Worm (Caenorhabditis elegans) whole organism, L4 larva: ENCODE results near the gene col-8.
A peak's percentile ranks its signal among the peaks of the same experiment; 100 is the strongest.

Experiments
- F37D6.2 ChIP-seq: sonication (generic microtip); optimal IDR thresholded peaks from 2 replicates; lab custom pipeline; 2016; ENCODE audit warnings: mild to moderate bottlenecking, missing genetic modification characterization, missing compliant biosample characterization
- F44E2.7 ChIP-seq: fragments of 200-800 bp; sonication (Bioruptor generic); IDR thresholded peaks from 2 replicates; pipeline ENCODE4 v2.1.2; 2022; ENCODE audit warnings: missing genetic modification characterization, missing compliant biosample characterization
- R02D3.7 ChIP-seq: fragments of 150-350 bp; sonication (generic microtip); optimal IDR thresholded peaks from 3 replicates; lab custom pipeline; 2014; ENCODE audit warnings: missing biosample characterization, missing genetic modification characterization
- Y105C5A.15 ChIP-seq: fragments of 200-800 bp; sonication (Bioruptor generic); IDR thresholded peaks from 2 replicates; pipeline ENCODE4 v1.3.6; 2022; ENCODE audit warnings: missing genetic modification characterization, missing compliant biosample characterization
- Y48G9A.11 ChIP-seq: fragments of 200-800 bp; sonication (Bioruptor generic); IDR thresholded peaks from 2 replicates; pipeline ENCODE4 v1.3.6; 2022; ENCODE audit warnings: missing genetic modification reagents, missing genetic modification characterization, missing compliant biosample characterization
- ZK546.5 ChIP-seq, 2 experiments: sonication (generic microtip); optimal IDR thresholded peaks; 2 replicates each; lab custom pipeline; 2017; ENCODE audit warnings: missing biosample characterization in 2 of 2, missing genetic modification characterization in 2 of 2
- aha-1 ChIP-seq: fragments of 150-350 bp; peaks from one replicate; lab custom pipeline; 2014; ENCODE audit warnings: missing biosample characterization, missing genetic modification characterization
- ama-1 ChIP-seq: fragments of 150-350 bp; optimal IDR thresholded peaks from 2 replicates; lab custom pipeline; 2014; ENCODE audit warnings: inconsistent platforms, mixed read lengths
- attf-4 ChIP-seq: sonication (generic microtip); optimal IDR thresholded peaks from 3 replicates; lab custom pipeline; 2017; ENCODE audit warnings: missing biosample characterization, missing genetic modification characterization
- ceh-28 ChIP-seq: fragments of 150-350 bp; optimal IDR thresholded peaks from 2 replicates; lab custom pipeline; 2014; ENCODE audit warnings: missing biosample characterization, missing genetic modification reagents, missing genetic modification characterization
- ceh-32 ChIP-seq: sonication (generic microtip); optimal IDR thresholded peaks from 2 replicates; lab custom pipeline; 2016; ENCODE audit warnings: mild to moderate bottlenecking, missing genetic modification characterization, missing compliant biosample characterization; ENCODE audit not compliant: poor library complexity
- ces-1 ChIP-seq: fragments of 150-350 bp; sonication (generic microtip); optimal IDR thresholded peaks from 4 replicates; lab custom pipeline; 2014; ENCODE audit warnings: missing biosample characterization, missing genetic modification reagents, missing genetic modification characterization
- cey-2 ChIP-seq: sonication (generic microtip); optimal IDR thresholded peaks from 3 replicates; lab custom pipeline; 2017; ENCODE audit warnings: missing genetic modification characterization, mild to moderate bottlenecking, missing compliant biosample characterization, antibody characterized with exemption, borderline replicate concordance; ENCODE audit not compliant: insufficient read depth
- daf-16 ChIP-seq, 3 experiments: sonication (generic microtip); optimal IDR thresholded peaks; 2 replicates each; lab custom pipeline; 2016 to 2017; ENCODE audit warnings: missing genetic modification characterization in 3 of 3, missing genetic modification reagents in 3 of 3, mild to moderate bottlenecking in 2 of 3, missing compliant biosample characterization in 2 of 3, missing biosample characterization in 1 of 3, moderate library complexity in 1 of 3
- dmd-6 ChIP-seq: fragments of 200-800 bp; sonication (Bioruptor generic); IDR thresholded peaks from 2 replicates; pipeline ENCODE4 v1.3.6; 2022; ENCODE audit warnings: missing genetic modification reagents, missing genetic modification characterization, missing compliant biosample characterization
- dmd-8 ChIP-seq: fragments of 200-800 bp; sonication (Bioruptor generic); IDR thresholded peaks from 2 replicates; pipeline ENCODE4 v1.3.6; 2022; ENCODE audit warnings: missing genetic modification characterization, missing compliant biosample characterization
- egl-43 ChIP-seq: fragments of 200-800 bp; sonication (Bioruptor generic); IDR thresholded peaks from 2 replicates; pipeline ENCODE4 v1.3.6; 2022; ENCODE audit warnings: missing genetic modification reagents, missing genetic modification characterization, missing compliant biosample characterization
- fkh-10 ChIP-seq: fragments of 150-350 bp; optimal IDR thresholded peaks from 2 replicates; lab custom pipeline; 2014; ENCODE audit warnings: missing biosample characterization, missing genetic modification reagents, missing genetic modification characterization
- hlh-30 ChIP-seq: sonication (generic microtip); optimal IDR thresholded peaks from 2 replicates; lab custom pipeline; 2017; ENCODE audit warnings: antibody characterized with exemption, mild to moderate bottlenecking, missing genetic modification characterization, missing compliant biosample characterization; ENCODE audit not compliant: insufficient read depth
- lim-7 ChIP-seq: fragments of 200-800 bp; sonication (Bioruptor generic); IDR thresholded peaks from 2 replicates; pipeline ENCODE4 v1.3.6; 2022; ENCODE audit warnings: missing genetic modification characterization, missing compliant biosample characterization
- lin-38 ChIP-seq: fragments of 200-800 bp; sonication (Bioruptor generic); IDR thresholded peaks from 2 replicates; pipeline ENCODE4 v1.3.6; 2022; ENCODE audit warnings: missing genetic modification reagents, missing genetic modification characterization, missing compliant biosample characterization
- mdt-29 ChIP-seq: fragments of 200-800 bp; sonication (Bioruptor generic); IDR thresholded peaks from 2 replicates; pipeline ENCODE4 v1.3.6; 2022; ENCODE audit warnings: missing genetic modification reagents, missing genetic modification characterization, missing compliant biosample characterization
- mep-1 ChIP-seq: fragments of 150-350 bp; sonication (generic microtip); optimal IDR thresholded peaks from 3 replicates; lab custom pipeline; 2014; ENCODE audit warnings: missing biosample characterization, missing genetic modification characterization
- nhr-10 ChIP-seq: fragments of 150-350 bp; optimal IDR thresholded peaks from 2 replicates; lab custom pipeline; 2014; ENCODE audit warnings: missing biosample characterization, missing genetic modification characterization
- nhr-237 ChIP-seq: sonication (generic microtip); optimal IDR thresholded peaks from 2 replicates; lab custom pipeline; 2017; ENCODE audit warnings: missing biosample characterization, missing genetic modification characterization
- nhr-25 ChIP-seq: sonication (generic microtip); optimal IDR thresholded peaks from 2 replicates; lab custom pipeline; 2017; ENCODE audit warnings: missing genetic modification characterization, mild to moderate bottlenecking, missing compliant biosample characterization, antibody characterized with exemption, moderate library complexity, borderline replicate concordance; ENCODE audit not compliant: insufficient read depth
- nhr-41 ChIP-seq: fragments of 200-800 bp; sonication (Bioruptor generic); IDR thresholded peaks from 2 replicates; pipeline ENCODE4 v1.3.6; 2022; ENCODE audit warnings: missing genetic modification reagents, missing genetic modification characterization, missing compliant biosample characterization
- php-3 ChIP-seq: fragments of 200-800 bp; sonication (Bioruptor generic); IDR thresholded peaks from 2 replicates; pipeline ENCODE4 v1.3.6; 2022; ENCODE audit warnings: missing genetic modification reagents, missing genetic modification characterization, missing compliant biosample characterization
- rbr-2 ChIP-seq: sonication (generic microtip); optimal IDR thresholded peaks from 2 replicates; lab custom pipeline; 2016; ENCODE audit warnings: missing genotype, missing genetic modification characterization, missing compliant biosample characterization
- sdz-12 ChIP-seq: fragments of 200-800 bp; sonication (Bioruptor generic); optimal IDR thresholded peaks from 2 replicates; lab custom pipeline; 2018; ENCODE audit warnings: mild to moderate bottlenecking, missing genetic modification characterization, missing compliant biosample characterization
- tra-1 ChIP-seq: fragments of 200-800 bp; sonication (Bioruptor generic); IDR thresholded peaks from 2 replicates; pipeline ENCODE4 v1.3.6; 2022; ENCODE audit warnings: missing genetic modification reagents, missing genetic modification characterization, missing compliant biosample characterization
- unc-39 ChIP-seq: sonication (generic microtip); optimal IDR thresholded peaks from 2 replicates; lab custom pipeline; 2017; ENCODE audit warnings: missing biosample characterization, missing genetic modification characterization
- unc-62 ChIP-seq, 3 experiments: fragments of 150-350 bp in 1 of 3; sonication (generic microtip); optimal IDR thresholded peaks in 2 of 3; peaks in 1 of 3; 1 replicate in 1 of 3; 2 replicates in 2 of 3; lab custom pipeline; 2014 to 2017; ENCODE audit warnings: missing biosample characterization in 3 of 3, missing genetic modification characterization in 3 of 3, missing genetic modification reagents in 3 of 3, missing genotype in 1 of 3
- vab-7 ChIP-seq: fragments of 200-800 bp; sonication (Bioruptor generic); IDR thresholded peaks from 2 replicates; pipeline ENCODE4 v1.3.6; 2022; ENCODE audit warnings: missing genetic modification reagents, missing genetic modification characterization, missing compliant biosample characterization
- zag-1 ChIP-seq: fragments of 150-350 bp; optimal IDR thresholded peaks from 2 replicates; lab custom pipeline; 2014; ENCODE audit warnings: missing biosample characterization, missing genetic modification characterization
- zfp-2 ChIP-seq: sonication (generic microtip); optimal IDR thresholded peaks from 2 replicates; lab custom pipeline; 2016; ENCODE audit warnings: mild to moderate bottlenecking, missing genetic modification characterization, missing compliant biosample characterization
- zfp-3 ChIP-seq: fragments of 200-800 bp; sonication (Bioruptor generic); conservative IDR thresholded peaks from 2 replicates; pipeline ENCODE4 v1.3.6; 2022; ENCODE audit warnings: missing genetic modification reagents, missing genetic modification characterization, missing compliant biosample characterization
- zip-11 ChIP-seq: fragments of 200-800 bp; sonication (Bioruptor generic); IDR thresholded peaks from 2 replicates; pipeline ENCODE4 v1.3.6; 2022; ENCODE audit warnings: missing genetic modification characterization, missing compliant biosample characterization
- zip-2 ChIP-seq: fragments of 150-350 bp; optimal IDR thresholded peaks from 2 replicates; lab custom pipeline; 2014; ENCODE audit warnings: missing biosample characterization, missing genetic modification characterization
- ztf-7 ChIP-seq: fragments of 150-350 bp; optimal IDR thresholded peaks from 2 replicates; lab custom pipeline; 2014; ENCODE audit warnings: missing biosample characterization, missing genetic modification characterization

The col-8 gene

ce11 chrIII:7045643-7046042, 25.2 kb upstream of the col-8 start, which contains the start of gene R01H2.7:
R01H2.7 (minus strand) TSS chrIII:7045743.
- TF ChIP-seq daf-16 (GFP tag; optimal IDR thresholded peaks at IDR 0.05; lab: Kevin White, UChicago) (no peak), daf-16 (tag; optimal IDR thresholded peaks at IDR 0.05; lab: Kevin White, UChicago) (no peak), nhr-10 (tag; lab: Kevin White, UChicago) (no peak), nhr-41 (GFP tag; lab: Robert Waterston, UW) (no peak), zip-11 (no peak)

DNA sequence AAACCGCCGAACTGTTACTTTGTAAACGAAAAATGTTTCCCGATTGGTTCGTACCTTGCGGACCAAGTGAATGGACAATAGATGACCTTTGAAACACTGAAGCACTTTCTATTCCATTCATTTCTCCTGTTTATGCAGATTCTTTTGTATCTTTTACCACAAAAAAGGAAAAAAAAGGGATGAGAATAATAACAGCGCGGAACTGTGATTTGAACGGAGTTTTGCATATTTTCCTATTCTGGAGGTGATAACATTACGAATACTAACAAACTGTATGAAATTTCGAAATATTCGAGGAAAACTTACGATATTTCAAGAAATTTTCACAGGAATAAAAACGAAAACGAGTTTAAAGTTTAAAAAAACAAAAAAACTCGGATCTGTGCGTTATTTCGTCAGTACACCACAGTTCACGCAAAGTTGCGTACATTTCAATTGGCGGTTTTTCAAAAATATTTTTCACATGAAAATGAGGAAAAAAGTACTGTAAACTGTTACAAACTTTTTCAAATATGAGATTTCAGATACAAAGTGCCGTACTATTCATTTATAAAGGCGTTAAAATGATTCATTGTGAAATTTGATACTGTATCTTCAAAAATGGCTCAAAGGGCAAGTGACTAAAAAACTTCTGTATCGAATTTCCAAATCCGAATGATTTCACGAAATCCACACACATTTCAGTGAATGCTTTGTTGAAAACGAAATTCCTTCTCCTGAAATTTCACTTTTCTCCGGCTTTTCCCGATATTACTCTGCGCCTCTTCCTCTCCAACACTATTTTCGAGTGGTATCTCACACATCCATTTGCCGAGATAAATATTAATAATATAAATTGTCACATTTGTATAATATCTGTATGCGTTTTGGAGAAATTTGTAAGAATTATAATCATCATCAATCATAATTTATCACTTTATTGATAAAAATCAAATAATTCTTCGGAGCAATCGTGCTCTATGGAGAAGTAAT, 14.1 kb upstream of the col-8 start:
- no peak for TF ChIP-seq php-3 (GFP tag; lab: Robert Waterston, UW)
- no peak for TF ChIP-seq attf-4 (tag; lab: Kevin White, UChicago)
- no peak for TF ChIP-seq zag-1
- TF ChIP-seq egl-43 = no peak
- no peak for TF ChIP-seq zip-11
- TF ChIP-seq lin-38 = no peak
- TF ChIP-seq aha-1 = peak; percentile 97
- TF ChIP-seq zfp-3 (GFP tag; lab: Robert Waterston, UW) = no peak
- peak in 1 of 2 experiments; percentile 57 for TF ChIP-seq unc-62 (GFP tag; optimal IDR thresholded peaks at IDR 0.05 in 1 of 2; lab: Kevin White, UChicago)
- TF ChIP-seq unc-62 (tag; optimal IDR thresholded peaks at IDR 0.05; lab: Kevin White, UChicago) = no peak
- TF ChIP-seq zip-2 = no peak
- TF ChIP-seq, all 104 proteins: peak for 2

DNA sequence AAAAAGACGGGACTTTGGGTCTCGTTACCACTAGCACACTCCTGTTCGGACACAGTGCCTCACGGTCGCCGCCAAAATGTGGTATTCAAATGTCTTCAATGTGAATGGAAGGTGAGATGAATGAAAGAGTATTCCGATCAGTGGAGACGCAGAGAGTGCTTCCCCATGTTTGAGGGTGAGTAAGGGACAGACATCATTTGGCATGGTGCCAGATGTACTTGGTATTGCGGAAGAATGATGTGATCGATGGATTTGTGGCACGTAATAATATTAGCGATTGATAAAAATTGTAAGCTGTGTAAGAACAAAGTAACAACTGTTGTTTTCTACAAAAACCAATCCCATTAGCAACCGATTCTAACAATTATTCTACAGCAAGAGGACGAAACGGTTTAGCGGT, 11.7 kb upstream of the col-8 start:
- TF ChIP-seq R02D3.7 (tag; lab: Kevin White, UChicago) = no peak
- peak in 1 of 2 experiments; percentile 95 for TF ChIP-seq unc-62 (GFP tag; optimal IDR thresholded peaks at IDR 0.05 in 1 of 2; lab: Kevin White, UChicago)
- no peak for TF ChIP-seq unc-62 (tag; optimal IDR thresholded peaks at IDR 0.05; lab: Kevin White, UChicago)
- no peak for TF ChIP-seq zfp-2 (tag; lab: Kevin White, UChicago)
- TF ChIP-seq ztf-7 (tag; lab: Kevin White, UChicago) = no peak

DNA sequence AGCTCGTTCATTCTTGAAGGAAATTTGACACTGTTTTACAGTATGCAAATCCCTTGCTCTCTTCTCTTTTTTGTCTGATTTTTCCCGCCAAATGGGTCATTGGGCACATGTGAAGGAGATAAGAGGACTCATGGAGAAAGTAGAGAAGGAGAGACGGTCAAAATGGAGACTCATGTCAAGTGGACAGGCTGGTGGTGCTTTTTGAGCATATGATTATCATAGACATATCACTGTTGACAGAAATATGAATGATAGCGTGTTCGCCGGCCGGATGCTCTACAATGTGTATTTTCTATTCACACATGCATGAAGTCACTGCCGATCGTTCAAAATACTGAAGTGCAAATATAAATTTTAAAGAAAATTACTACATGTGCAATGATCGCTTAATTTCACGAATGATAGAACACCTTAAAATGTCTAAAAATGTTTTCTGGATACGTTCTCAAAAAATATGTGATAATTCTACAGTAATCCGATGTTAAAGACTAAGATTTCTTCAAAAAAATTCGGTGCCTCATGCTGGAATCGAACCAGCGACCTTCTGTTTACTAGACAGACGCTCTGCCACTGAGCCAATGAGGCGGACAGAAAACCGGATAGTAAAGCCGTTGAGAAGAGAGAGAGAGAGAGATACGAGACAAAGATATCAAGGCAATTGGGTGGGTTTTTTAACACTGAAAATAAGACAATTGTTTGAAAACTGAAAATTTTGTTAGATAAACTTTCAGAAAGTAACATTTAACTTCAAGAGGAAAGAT, 9.8 kb upstream of the col-8 start:
- TF ChIP-seq dmd-8 (GFP tag; lab: Robert Waterston, UW) (no peak), mdt-29 (no peak), Y105C5A.15 (GFP tag; lab: Robert Waterston, UW) (no peak), fkh-10 (GFP tag; lab: Kevin White, UChicago) (no peak), vab-7 (GFP tag; lab: Robert Waterston, UW) (0 out of 2 replicates have a peak, but pooled peaks have one; percentile 28), mep-1 (tag; lab: Kevin White, UChicago) (peak; percentile 43), lim-7 (GFP tag; lab: Robert Waterston, UW) (0 out of 2 replicates have a peak, but pooled peaks have one; percentile 44), ceh-32 (tag; lab: Kevin White, UChicago) (no peak), hlh-30 (peak; percentile 45), tra-1 (GFP tag; lab: Robert Waterston, UW) (peak; percentile 56), rbr-2 (peak; percentile 30), ZK546.5 (tag; optimal IDR thresholded peaks at IDR 0.05; lab: Kevin White, UChicago) (no peak), F44E2.7 (GFP tag; lab: Robert Waterston, UW) (no peak), daf-16 (GFP tag; optimal IDR thresholded peaks at IDR 0.05; lab: Kevin White, UChicago) (peak in 1 of 2 experiments; percentile 67), daf-16 (tag; optimal IDR thresholded peaks at IDR 0.05; lab: Kevin White, UChicago) (peak; percentile 50), nhr-10 (tag; lab: Kevin White, UChicago) (no peak), ces-1 (GFP tag; lab: Kevin White, UChicago) (no peak), unc-39 (tag; lab: Kevin White, UChicago) (no peak), nhr-237 (no peak), sdz-12 (no peak), ceh-28 (tag; lab: Kevin White, UChicago) (no peak), attf-4 (tag; lab: Kevin White, UChicago) (no peak), dmd-6 (peak; percentile 61), cey-2 (tag; lab: Kevin White, UChicago) (no peak), Y48G9A.11 (GFP tag; lab: Robert Waterston, UW) (no peak), zag-1 (no peak), F37D6.2 (tag; lab: Kevin White, UChicago) (peak; percentile 12), nhr-25 (tag; lab: Kevin White, UChicago) (no peak), ama-1 (no peak)
